Worm (Caenorhabditis elegans): Measurements from ENCODE around the gene Y54E2A.4.

The Y54E2A.4 gene

ce11 chrII:14778092-14778491 lies 23.7 kb downstream of the Y54E2A.4 start, which contains the start of gene Y54E2A.8:
Gene Y54E2A.8, plus strand, starts transcription at chrII:14778345.
- TF ChIP-seq unc-62 (GFP tag; optimal IDR thresholded peaks at IDR 0.05), result no peak

DNA sequence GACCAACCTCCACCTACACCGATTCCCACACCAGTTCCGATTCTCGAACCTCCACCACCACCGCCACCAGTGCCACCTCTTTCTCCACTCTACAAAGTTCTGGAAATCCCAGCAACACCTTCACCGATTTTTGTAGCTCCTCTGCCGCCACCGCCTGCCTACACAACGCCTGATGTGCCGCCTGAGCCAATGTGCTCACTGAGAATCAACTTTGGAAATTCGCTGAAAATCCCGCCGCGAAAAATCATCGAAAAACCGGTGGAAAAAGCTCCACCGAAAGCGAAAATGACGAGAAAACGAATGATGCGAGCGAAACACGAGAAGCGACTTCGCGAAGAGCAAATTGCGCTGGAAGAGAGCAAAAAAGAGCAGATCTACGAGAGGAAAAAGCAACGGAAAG lies 25.4 kb downstream of the Y54E2A.4 start:
- no peak for TF ChIP-seq unc-62 (GFP tag; optimal IDR thresholded peaks at IDR 0.05)

- TF ChIP-seq unc-62 (GFP tag; optimal IDR thresholded peaks at IDR 0.05), result no peak
Observed at ce11 chrII:14785906-14786305, 31.5 kb downstream of the Y54E2A.4 start, which contains the start of gene Y54E2A.9. Gene Y54E2A.9, minus strand, starts transcription at chrII:14786006.

- no peak for TF ChIP-seq unc-62 (GFP tag; optimal IDR thresholded peaks at IDR 0.05)
Observed at ce11 chrII:14790751-14791150, 36.3 kb downstream of the Y54E2A.4 start, which contains the start of gene Y54E2A.10. Gene Y54E2A.10, plus strand, starts transcription at chrII:14791051.

- TF ChIP-seq unc-62 (GFP tag; optimal IDR thresholded peaks at IDR 0.05), result no peak
Observed at ce11 chrII:14792470-14792869, 38.0 kb downstream of the Y54E2A.4 start.

ce11 chrII:14794935-14795454 lies 40.6 kb downstream of the Y54E2A.4 start, which contains the start of gene eif-3.B:
Gene eif-3.B, plus strand, starts transcription at chrII:14795404.
- no peak for TF ChIP-seq unc-62 (GFP tag; optimal IDR thresholded peaks at IDR 0.05)

ce11 chrII:14798047-14798522 lies 43.7 kb downstream of the Y54E2A.4 start, which contains the start of gene tbc-20:
Gene tbc-20, plus strand, starts transcription at chrII:14798472.
- no peak for TF ChIP-seq unc-62 (GFP tag; optimal IDR thresholded peaks at IDR 0.05)

- TF ChIP-seq unc-62 (GFP tag; optimal IDR thresholded peaks at IDR 0.05), result no peak
Observed at ce11 chrII:14799367-14799766, 44.9 kb downstream of the Y54E2A.4 start.

ce11 chrII:14801086-14801531 lies 46.7 kb downstream of the Y54E2A.4 start:
- no peak for TF ChIP-seq unc-62 (GFP tag; optimal IDR thresholded peaks at IDR 0.05)

- no peak for TF ChIP-seq unc-62 (GFP tag; optimal IDR thresholded peaks at IDR 0.05)
Observed at ce11 chrII:14804259-14804899, 50.0 kb downstream of the Y54E2A.4 start, which contains the start of gene W01D2.3. Gene W01D2.3, minus strand, starts transcription at chrII:14804309.

ce11 chrII:14805686-14806085 lies 51.3 kb downstream of the Y54E2A.4 start, which contains the start of gene srt-11:
Gene srt-11, plus strand, starts transcription at chrII:14805986.
- no peak for TF ChIP-seq unc-62 (GFP tag; optimal IDR thresholded peaks at IDR 0.05)

ce11 chrII:14808686-14809085 lies 54.3 kb downstream of the Y54E2A.4 start, which contains the start of gene W01D2.6:
Gene W01D2.6, plus strand, starts transcription at chrII:14808986.
- no peak for TF ChIP-seq unc-62 (GFP tag; optimal IDR thresholded peaks at IDR 0.05)

DNA sequence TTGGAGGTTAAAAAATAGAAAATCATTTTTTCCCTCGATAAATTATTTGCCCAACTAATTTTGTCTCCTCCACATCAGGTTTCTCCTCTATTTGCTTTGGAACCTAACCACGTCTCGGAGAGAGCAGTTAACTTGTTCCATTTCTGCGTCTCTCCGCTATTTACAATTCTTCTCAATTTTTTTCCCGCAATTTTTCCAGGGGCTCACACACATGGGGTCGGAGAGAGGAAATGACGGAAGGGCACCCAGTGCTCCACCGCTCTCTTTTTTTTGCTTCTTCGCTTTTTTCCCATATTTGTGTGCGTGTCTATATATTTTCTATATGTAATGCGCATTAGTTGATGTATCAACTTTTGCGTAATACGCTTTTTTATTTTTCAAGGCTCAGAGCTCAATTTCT lies 56.2 kb downstream of the Y54E2A.4 start:
- no peak for TF ChIP-seq unc-62 (GFP tag; optimal IDR thresholded peaks at IDR 0.05)

- TF ChIP-seq unc-62 (GFP tag; optimal IDR thresholded peaks at IDR 0.05), result no peak
Observed at ce11 chrII:14811472-14811871, 57.0 kb downstream of the Y54E2A.4 start.

ce11 chrII:14812231-14812630 lies 57.8 kb downstream of the Y54E2A.4 start, which contains the start of gene osta-3:
Gene osta-3, plus strand, starts transcription at chrII:14812531.
- TF ChIP-seq unc-62 (GFP tag; optimal IDR thresholded peaks at IDR 0.05), result no peak

DNA sequence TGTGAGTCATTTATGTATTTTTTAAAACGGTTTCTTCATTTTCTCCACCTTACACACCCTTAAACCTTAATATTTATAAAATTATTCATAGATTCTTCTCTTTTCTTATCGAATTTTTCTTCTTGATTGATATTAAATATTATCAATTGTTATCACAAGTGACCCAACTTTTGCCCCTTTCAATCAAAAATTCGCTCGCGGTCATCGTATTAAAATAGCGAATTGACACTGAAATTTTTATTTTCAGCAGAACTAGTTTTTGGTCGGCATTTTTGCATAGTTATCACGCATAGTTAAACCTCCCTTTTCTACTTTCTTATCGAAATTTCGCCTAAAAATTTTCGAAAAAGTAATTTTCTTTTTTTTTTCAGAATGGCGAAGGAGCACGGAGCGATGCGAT lies 58.2 kb downstream of the Y54E2A.4 start:
- no peak for TF ChIP-seq unc-62 (GFP tag; optimal IDR thresholded peaks at IDR 0.05)

DNA sequence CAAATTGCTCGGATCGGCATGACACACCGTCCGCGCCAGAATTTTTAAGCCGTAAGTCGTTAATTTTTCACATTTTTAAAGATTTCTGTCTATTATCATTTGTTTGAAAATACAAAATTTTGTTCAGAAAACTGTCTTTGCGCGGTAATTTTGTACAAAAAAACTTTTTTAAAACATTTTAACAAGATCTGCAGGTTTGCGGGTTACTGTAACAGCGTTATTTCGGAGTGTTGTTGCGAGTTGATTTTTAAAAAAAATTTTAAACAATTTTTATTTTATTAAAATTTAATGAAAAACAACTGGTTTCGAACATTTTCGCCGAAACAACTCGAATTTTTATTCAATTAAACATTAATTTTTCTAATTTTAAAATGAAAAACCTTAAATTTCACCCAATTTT lies 58.7 kb downstream of the Y54E2A.4 start:
- no peak for TF ChIP-seq unc-62 (GFP tag; optimal IDR thresholded peaks at IDR 0.05)
